Worm (Caenorhabditis elegans): ENCODE results near the gene str-16.

DNA sequence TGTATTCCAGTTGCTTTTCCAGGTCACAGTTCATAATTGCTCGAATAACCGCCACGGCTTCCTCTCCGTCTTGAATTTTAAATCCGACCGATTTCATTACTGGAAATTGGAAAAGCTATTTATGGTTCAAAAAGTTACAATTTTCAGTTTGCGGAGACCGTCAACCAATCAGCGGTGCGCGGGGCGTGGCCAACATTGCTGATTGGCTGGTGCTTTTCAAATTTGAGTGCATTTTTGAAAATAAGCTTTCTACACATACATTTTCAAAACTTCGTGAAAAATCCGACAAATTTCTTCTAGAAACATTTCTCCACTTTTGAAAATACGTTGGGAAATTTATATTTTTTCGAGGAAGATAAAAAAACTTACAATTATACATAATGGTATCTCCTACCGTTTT lies 40.9 kb upstream of the str-16 start:
- no peak for TF ChIP-seq egl-27 (tag; optimal IDR thresholded peaks at IDR 0.05)
- no peak for TF ChIP-seq nhr-237 (tag; optimal IDR thresholded peaks at IDR 0.05)
